Worm (Caenorhabditis elegans) whole organism, L4 larva: ENCODE results near the gene srab-8.
A peak's percentile ranks its signal among the peaks of the same experiment; 100 is the strongest.

Experiments
- F49E8.2 ChIP-seq: sonication (generic microtip); optimal IDR thresholded peaks from 2 replicates; lab custom pipeline; 2016; ENCODE audit warnings: missing compliant biosample characterization, mild to moderate bottlenecking, missing genetic modification characterization, borderline replicate concordance
- R02D3.7 ChIP-seq: fragments of 150-350 bp; sonication (generic microtip); optimal IDR thresholded peaks from 3 replicates; lab custom pipeline; 2014; ENCODE audit warnings: missing biosample characterization, missing genetic modification characterization
- T26A8.4 ChIP-seq: fragments of 200-800 bp; sonication (Bioruptor generic); IDR thresholded peaks from 2 replicates; pipeline ENCODE4 v1.3.6; 2022; ENCODE audit warnings: missing genetic modification characterization, missing compliant biosample characterization
- Y75B8A.6 ChIP-seq: fragments of 200-800 bp; sonication (Bioruptor generic); IDR thresholded peaks from 2 replicates; pipeline ENCODE4 v1.3.6; 2022; ENCODE audit warnings: missing genetic modification reagents, missing genetic modification characterization, missing compliant biosample characterization
- ZK546.5 ChIP-seq, 2 experiments: sonication (generic microtip); optimal IDR thresholded peaks; 2 replicates each; lab custom pipeline; 2017; ENCODE audit warnings: missing biosample characterization in 2 of 2, missing genetic modification characterization in 2 of 2
- aha-1 ChIP-seq: fragments of 150-350 bp; peaks from one replicate; lab custom pipeline; 2014; ENCODE audit warnings: missing biosample characterization, missing genetic modification characterization
- arid-1 ChIP-seq: fragments of 200-800 bp; sonication (Bioruptor generic); conservative IDR thresholded peaks from 2 replicates; pipeline ENCODE4 v1.3.6; 2022; ENCODE audit warnings: missing genetic modification reagents, missing genetic modification characterization, missing compliant biosample characterization
- ceh-20 ChIP-seq: fragments of 200-800 bp; sonication (Bioruptor generic); IDR thresholded peaks from 2 replicates; pipeline ENCODE4 v1.3.6; 2022; ENCODE audit warnings: missing genetic modification reagents, missing genetic modification characterization, missing compliant biosample characterization
- ceh-28 ChIP-seq: fragments of 150-350 bp; optimal IDR thresholded peaks from 2 replicates; lab custom pipeline; 2014; ENCODE audit warnings: missing biosample characterization, missing genetic modification reagents, missing genetic modification characterization
- ceh-62 ChIP-seq: sonication (generic microtip); optimal IDR thresholded peaks from 2 replicates; lab custom pipeline; 2017; ENCODE audit warnings: missing biosample characterization, missing genetic modification characterization
- ces-1 ChIP-seq: fragments of 150-350 bp; sonication (generic microtip); optimal IDR thresholded peaks from 4 replicates; lab custom pipeline; 2014; ENCODE audit warnings: missing biosample characterization, missing genetic modification reagents, missing genetic modification characterization
- cey-2 ChIP-seq: sonication (generic microtip); optimal IDR thresholded peaks from 3 replicates; lab custom pipeline; 2017; ENCODE audit warnings: missing genetic modification characterization, mild to moderate bottlenecking, missing compliant biosample characterization, antibody characterized with exemption, borderline replicate concordance; ENCODE audit not compliant: insufficient read depth
- daf-16 ChIP-seq, 3 experiments: sonication (generic microtip); optimal IDR thresholded peaks; 2 replicates each; lab custom pipeline; 2016 to 2017; ENCODE audit warnings: missing genetic modification characterization in 3 of 3, missing genetic modification reagents in 3 of 3, mild to moderate bottlenecking in 2 of 3, missing compliant biosample characterization in 2 of 3, missing biosample characterization in 1 of 3, moderate library complexity in 1 of 3
- daf-8 ChIP-seq: fragments of 200-800 bp; sonication (Bioruptor generic); IDR thresholded peaks from 2 replicates; pipeline ENCODE4 v1.3.6; 2022; ENCODE audit warnings: missing genetic modification characterization, missing compliant biosample characterization
- duxl-1 ChIP-seq: sonication (generic microtip); optimal IDR thresholded peaks from 2 replicates; lab custom pipeline; 2016; ENCODE audit warnings: mild to moderate bottlenecking, missing genetic modification characterization, moderate library complexity, missing compliant biosample characterization; ENCODE audit not compliant: poor library complexity
- dve-1 ChIP-seq: sonication (generic microtip); optimal IDR thresholded peaks from 2 replicates; lab custom pipeline; 2017; ENCODE audit warnings: antibody characterized with exemption, mild to moderate bottlenecking, missing genetic modification characterization, missing compliant biosample characterization; ENCODE audit not compliant: insufficient read depth
- hlh-11 ChIP-seq: fragments of 200-800 bp; sonication (Bioruptor generic); optimal IDR thresholded peaks from 2 replicates; lab custom pipeline; 2018; ENCODE audit warnings: mild to moderate bottlenecking, missing genetic modification characterization, missing compliant biosample characterization
- hlh-30 ChIP-seq: sonication (generic microtip); optimal IDR thresholded peaks from 2 replicates; lab custom pipeline; 2017; ENCODE audit warnings: antibody characterized with exemption, mild to moderate bottlenecking, missing genetic modification characterization, missing compliant biosample characterization; ENCODE audit not compliant: insufficient read depth
- hmg-1.1 ChIP-seq: fragments of 200-800 bp; sonication (Bioruptor generic); IDR thresholded peaks from 2 replicates; pipeline ENCODE4 v1.3.6; 2022; ENCODE audit warnings: missing genetic modification reagents, missing genetic modification characterization, missing compliant biosample characterization
- jun-1 ChIP-seq: fragments of 150-350 bp; optimal IDR thresholded peaks from 2 replicates; lab custom pipeline; 2014; ENCODE audit warnings: missing biosample characterization, missing genetic modification reagents, missing genetic modification characterization
- lim-7 ChIP-seq: fragments of 200-800 bp; sonication (Bioruptor generic); IDR thresholded peaks from 2 replicates; pipeline ENCODE4 v1.3.6; 2022; ENCODE audit warnings: missing genetic modification characterization, missing compliant biosample characterization
- lin-29 ChIP-seq: fragments of 200-800 bp; sonication (Bioruptor generic); IDR thresholded peaks from 2 replicates; pipeline ENCODE4 v1.3.6; 2022; ENCODE audit warnings: missing genetic modification reagents, missing genetic modification characterization, missing compliant biosample characterization
- lin-38 ChIP-seq: fragments of 200-800 bp; sonication (Bioruptor generic); IDR thresholded peaks from 2 replicates; pipeline ENCODE4 v1.3.6; 2022; ENCODE audit warnings: missing genetic modification reagents, missing genetic modification characterization, missing compliant biosample characterization
- lin-39 ChIP-seq: fragments of 150-350 bp; optimal IDR thresholded peaks from 2 replicates; lab custom pipeline; 2014; ENCODE audit warnings: missing biosample characterization, missing genetic modification reagents, missing genetic modification characterization
- lir-3 ChIP-seq: sonication (generic microtip); optimal IDR thresholded peaks from 2 replicates; lab custom pipeline; 2016; ENCODE audit warnings: mild to moderate bottlenecking, missing genetic modification characterization, missing compliant biosample characterization
- lsy-2 ChIP-seq, 2 experiments: fragments of 150-350 bp in 1 of 2; sonication (generic microtip) in 1 of 2; optimal IDR thresholded peaks; 2 replicates each; lab custom pipeline; 2014 to 2017; ENCODE audit warnings: missing biosample characterization in 2 of 2, missing genetic modification characterization in 2 of 2
- mep-1 ChIP-seq: fragments of 150-350 bp; sonication (generic microtip); optimal IDR thresholded peaks from 3 replicates; lab custom pipeline; 2014; ENCODE audit warnings: missing biosample characterization, missing genetic modification characterization
- nhr-10 ChIP-seq: fragments of 150-350 bp; optimal IDR thresholded peaks from 2 replicates; lab custom pipeline; 2014; ENCODE audit warnings: missing biosample characterization, missing genetic modification characterization
- nhr-102 ChIP-seq: sonication (generic microtip); optimal IDR thresholded peaks from 2 replicates; lab custom pipeline; 2016; ENCODE audit warnings: mild to moderate bottlenecking, missing genetic modification characterization, moderate library complexity, missing compliant biosample characterization
- nhr-11 ChIP-seq: fragments of 150-350 bp; optimal IDR thresholded peaks from 2 replicates; lab custom pipeline; 2014; ENCODE audit warnings: missing biosample characterization, missing genetic modification characterization
- nhr-28 ChIP-seq: fragments of 150-350 bp; optimal IDR thresholded peaks from 2 replicates; lab custom pipeline; 2014; ENCODE audit warnings: missing biosample characterization, missing genetic modification characterization
- nhr-6 ChIP-seq: fragments of 150-350 bp; optimal IDR thresholded peaks from 2 replicates; lab custom pipeline; 2014; ENCODE audit warnings: missing biosample characterization, missing genetic modification characterization
- nhr-76 ChIP-seq: fragments of 150-350 bp; optimal IDR thresholded peaks from 2 replicates; lab custom pipeline; 2014; ENCODE audit warnings: missing biosample characterization, missing genetic modification characterization
- nhr-77 ChIP-seq: fragments of 150-350 bp; optimal IDR thresholded peaks from 2 replicates; lab custom pipeline; 2014; ENCODE audit warnings: missing biosample characterization, missing genetic modification characterization
- pha-4 ChIP-seq, 2 experiments: fragments of 150-350 bp in 1 of 2; fragments of 200-800 bp in 1 of 2; sonication (Bioruptor generic) in 1 of 2; IDR thresholded peaks in 1 of 2; optimal IDR thresholded peaks in 1 of 2; 2 replicates each; pipeline versions ENCODE4 v1.3.6 to Lab custom; 2014 to 2022; ENCODE audit warnings: missing genetic modification characterization in 2 of 2, missing genetic modification reagents in 2 of 2, missing biosample characterization in 1 of 2, missing compliant biosample characterization in 1 of 2
- pqm-1 ChIP-seq: sonication (generic microtip); optimal IDR thresholded peaks from 2 replicates; lab custom pipeline; 2017; ENCODE audit warnings: missing biosample characterization, missing genetic modification characterization
- rbr-2 ChIP-seq: sonication (generic microtip); optimal IDR thresholded peaks from 2 replicates; lab custom pipeline; 2016; ENCODE audit warnings: missing genotype, missing genetic modification characterization, missing compliant biosample characterization
- saeg-2 ChIP-seq: fragments of 200-800 bp; sonication (Bioruptor generic); IDR thresholded peaks from 2 replicates; pipeline ENCODE4 v1.3.6; 2022; ENCODE audit warnings: missing genetic modification reagents, missing genetic modification characterization, missing compliant biosample characterization
- sdz-12 ChIP-seq: fragments of 200-800 bp; sonication (Bioruptor generic); optimal IDR thresholded peaks from 2 replicates; lab custom pipeline; 2018; ENCODE audit warnings: mild to moderate bottlenecking, missing genetic modification characterization, missing compliant biosample characterization
- set-16 ChIP-seq: fragments of 200-800 bp; sonication (Bioruptor generic); IDR thresholded peaks from 2 replicates; pipeline ENCODE4 v1.3.6; 2022; ENCODE audit warnings: missing genetic modification reagents, missing genetic modification characterization, missing compliant biosample characterization
- spr-3 ChIP-seq: fragments of 200-800 bp; sonication (Bioruptor generic); optimal IDR thresholded peaks from 2 replicates; lab custom pipeline; 2018; ENCODE audit warnings: mild to moderate bottlenecking, missing genetic modification characterization, missing compliant biosample characterization
- tag-97 ChIP-seq: fragments of 200-800 bp; sonication (Bioruptor generic); IDR thresholded peaks from 2 replicates; pipeline ENCODE4 v1.3.6; 2022; ENCODE audit warnings: missing genetic modification characterization, missing compliant biosample characterization
- unc-39 ChIP-seq: sonication (generic microtip); optimal IDR thresholded peaks from 2 replicates; lab custom pipeline; 2017; ENCODE audit warnings: missing biosample characterization, missing genetic modification characterization
- unc-62 ChIP-seq, 3 experiments: fragments of 150-350 bp in 1 of 3; sonication (generic microtip); optimal IDR thresholded peaks in 2 of 3; peaks in 1 of 3; 1 replicate in 1 of 3; 2 replicates in 2 of 3; lab custom pipeline; 2014 to 2017; ENCODE audit warnings: missing biosample characterization in 3 of 3, missing genetic modification characterization in 3 of 3, missing genetic modification reagents in 3 of 3, missing genotype in 1 of 3
- ztf-11 ChIP-seq: fragments of 150-350 bp; optimal IDR thresholded peaks from 2 replicates; lab custom pipeline; 2014; ENCODE audit warnings: missing biosample characterization, missing genetic modification characterization

srab-8 gene

ce11 chrV:3193091-3193608, 16.9 kb downstream of the srab-8 start, which contains the start of the genes Y73C8B.3 and Y73C8B.9 (continued):
- peak; percentile 36 for TF ChIP-seq duxl-1 (tag; lab: Kevin White, UChicago)
- peak; percentile 59 for TF ChIP-seq dve-1
- TF ChIP-seq set-16: no peak
- TF ChIP-seq F49E8.2: no peak
- TF ChIP-seq hlh-11 (tag; lab: Kevin White, UChicago): peak; percentile 72
- no peak for TF ChIP-seq nhr-10 (tag; lab: Kevin White, UChicago)
- TF ChIP-seq ceh-62 (tag; lab: Kevin White, UChicago): no peak
- no peak for TF ChIP-seq jun-1
- TF ChIP-seq cey-2: peak; percentile 22

- peak in 1 of 2 experiments; percentile 58 for TF ChIP-seq lsy-2 (tag; optimal IDR thresholded peaks at IDR 0.05; lab: Kevin White, UChicago)
- TF ChIP-seq ztf-11 (tag; lab: Kevin White, UChicago): no peak
- TF ChIP-seq unc-62 (GFP tag; optimal IDR thresholded peaks at IDR 0.05 in 1 of 2; lab: Kevin White, UChicago): peak in 1 of 2 experiments; percentile 85
- TF ChIP-seq unc-62 (tag; optimal IDR thresholded peaks at IDR 0.05; lab: Kevin White, UChicago): no peak
- TF ChIP-seq nhr-11 (tag; lab: Kevin White, UChicago): no peak
- peak; percentile 14 for TF ChIP-seq pqm-1
- no peak for TF ChIP-seq pha-4 (GFP tag; IDR thresholded peaks at IDR 0.05; lab: Robert Waterston, UW)
- TF ChIP-seq pha-4 (tag; optimal IDR thresholded peaks at IDR 0.05; lab: Kevin White, UChicago): peak; percentile 94
- TF ChIP-seq spr-3 (GFP tag; lab: Kevin White, UChicago): no peak
- TF ChIP-seq lin-38 (GFP tag; lab: Robert Waterston, UW): peak; percentile 81
- peak; percentile 15 for TF ChIP-seq rbr-2
- TF ChIP-seq lin-29 (GFP tag; lab: Robert Waterston, UW): no peak
- no peak for TF ChIP-seq T26A8.4
- peak; percentile 35 for TF ChIP-seq dve-1
- peak; percentile 34 for TF ChIP-seq nhr-102
- TF ChIP-seq nhr-76 (tag; lab: Kevin White, UChicago): no peak
- no peak for TF ChIP-seq daf-8 (GFP tag; lab: Robert Waterston, UW)
- TF ChIP-seq sdz-12 (GFP tag; lab: Kevin White, UChicago): no peak
- no peak for TF ChIP-seq tag-97 (GFP tag; lab: Robert Waterston, UW)
- no peak for TF ChIP-seq lim-7 (GFP tag; lab: Robert Waterston, UW)
- no peak for TF ChIP-seq daf-16 (GFP tag; optimal IDR thresholded peaks at IDR 0.05; lab: Kevin White, UChicago)
- peak; percentile 13 for TF ChIP-seq daf-16 (tag; optimal IDR thresholded peaks at IDR 0.05; lab: Kevin White, UChicago)
- no peak for TF ChIP-seq cey-2
- TF ChIP-seq hlh-11 (tag; lab: Kevin White, UChicago): peak; percentile 0
- TF ChIP-seq ceh-28 (tag; lab: Kevin White, UChicago): no peak
- TF ChIP-seq R02D3.7 (tag; lab: Kevin White, UChicago): no peak
- TF ChIP-seq ZK546.5 (tag; optimal IDR thresholded peaks at IDR 0.05; lab: Kevin White, UChicago): no peak
- no peak for TF ChIP-seq Y75B8A.6
- TF ChIP-seq nhr-6: peak; percentile 83
- TF ChIP-seq nhr-77 (tag; lab: Kevin White, UChicago): peak; percentile 7
- TF ChIP-seq ces-1 (GFP tag; lab: Kevin White, UChicago): no peak
- no peak for TF ChIP-seq nhr-10 (tag; lab: Kevin White, UChicago)
- no peak for TF ChIP-seq hlh-30 (tag; lab: Kevin White, UChicago)
- no peak for TF ChIP-seq lin-39 (tag; lab: Kevin White, UChicago)
- no peak for TF ChIP-seq unc-39 (tag; lab: Kevin White, UChicago)
- no peak for TF ChIP-seq lir-3 (tag; lab: Kevin White, UChicago)
- TF ChIP-seq saeg-2 (GFP tag; lab: Robert Waterston, UW): no peak
- TF ChIP-seq hmg-1.1 (GFP tag; lab: Robert Waterston, UW): peak; percentile 36; the same call in 1 of the 2 replicates
- TF ChIP-seq mep-1: peak; percentile 59
- no peak for TF ChIP-seq arid-1
- TF ChIP-seq nhr-28 (tag; lab: Kevin White, UChicago): peak; percentile 38
- no peak for TF ChIP-seq ceh-20 (GFP tag; lab: Robert Waterston, UW)
- TF ChIP-seq aha-1 (tag; lab: Kevin White, UChicago): peak; percentile 92
Measured at ce11 chrV:3194952-3195450, 18.7 kb downstream of the srab-8 start, which contains the start of gene Y73C8B.2. Gene Y73C8B.2, minus strand, starts transcription at chrV:3195002.
